Fruit fly (Drosophila melanogaster) whole organism, prepupa: ENCODE results near the gene Obp93a.

ENCODE experiments used
- CG11902 ChIP-seq: fragments of 200-800 bp; sonication (Bioruptor generic); optimal IDR thresholded peaks from 3 replicates; lab custom pipeline; 2016; ENCODE audit warnings: missing biosample characterization, missing genetic modification characterization
- CG3032 ChIP-seq: fragments of 200-800 bp; optimal IDR thresholded peaks from 2 replicates; lab custom pipeline; 2019; ENCODE audit warnings: missing biosample characterization, mild to moderate bottlenecking, missing genetic modification characterization, moderate library complexity
- CG4318 ChIP-seq: fragments of 200-800 bp; sonication (Bioruptor generic); optimal IDR thresholded peaks from 3 replicates; lab custom pipeline; 2017; ENCODE audit warnings: missing biosample characterization, mild to moderate bottlenecking, missing genetic modification characterization
- CG6276 ChIP-seq: fragments of 200-800 bp; sonication (Bioruptor generic); optimal IDR thresholded peaks from 2 replicates; lab custom pipeline; 2017; ENCODE audit warnings: missing biosample characterization, mild to moderate bottlenecking, missing genetic modification characterization
- CG6854 ChIP-seq: fragments of 200-800 bp; sonication (Bioruptor generic); optimal IDR thresholded peaks from 2 replicates; lab custom pipeline; 2017; ENCODE audit warnings: missing biosample characterization, mild to moderate bottlenecking, missing genetic modification characterization
- CG8632 ChIP-seq: fragments of 200-800 bp; sonication (Bioruptor generic); optimal IDR thresholded peaks from 3 replicates; lab custom pipeline; 2016; ENCODE audit warnings: missing biosample characterization, missing genetic modification characterization
- Hr38 ChIP-seq: sonication (Bioruptor generic); optimal IDR thresholded peaks from 2 replicates; lab custom pipeline; 2016; ENCODE audit warnings: missing biosample characterization, missing genetic modification characterization
- Hr39 ChIP-seq: fragments of 200-800 bp; sonication (Bioruptor generic); optimal IDR thresholded peaks from 2 replicates; lab custom pipeline; 2016; ENCODE audit warnings: missing biosample characterization, missing genetic modification characterization
- Smox ChIP-seq: fragments of 200-800 bp; sonication (Bioruptor generic); optimal IDR thresholded peaks from 3 replicates; lab custom pipeline; 2016; ENCODE audit warnings: missing biosample characterization, missing genetic modification characterization
- vri ChIP-seq: fragments of 200-800 bp; sonication (Bioruptor generic); optimal IDR thresholded peaks from 3 replicates; lab custom pipeline; 2016; ENCODE audit warnings: missing biosample characterization, mild to moderate bottlenecking, missing genetic modification characterization

DNA sequence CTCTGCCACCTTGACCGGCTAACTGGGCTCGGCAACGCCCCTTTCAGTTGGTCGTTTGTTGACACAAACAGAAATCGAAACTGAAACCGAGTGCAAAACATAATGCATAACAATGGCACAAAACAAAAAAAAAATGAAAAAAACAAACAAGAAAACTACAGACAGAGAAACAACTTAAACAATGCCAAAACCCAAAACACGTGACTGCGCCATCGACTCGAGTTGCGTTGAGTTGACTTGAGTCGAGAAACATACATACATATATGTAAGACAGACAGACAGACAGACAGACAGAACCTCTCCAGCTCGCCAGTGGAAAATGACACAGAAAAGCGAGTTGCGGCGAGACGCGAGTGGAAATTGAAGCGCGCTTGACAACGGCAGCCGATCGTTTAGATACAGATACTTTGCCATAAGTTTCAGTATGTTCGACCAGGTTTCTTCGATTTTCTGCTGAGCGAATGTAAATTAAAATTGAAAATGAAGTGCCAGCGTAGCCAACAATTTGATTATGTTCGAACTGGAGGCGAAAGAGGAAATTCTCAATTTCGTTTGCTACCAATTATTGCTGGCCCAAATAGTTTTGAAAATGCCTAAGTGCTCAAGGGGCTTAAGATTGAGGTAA lies 40.1 kb upstream of the Obp93a start:
- TF ChIP-seq CG6276 (GFP tag; lab: Kevin White, UChicago) (no peak), vri (GFP tag; lab: Kevin White, UChicago) (no peak), CG11902 (GFP tag; lab: Kevin White, UChicago) (no peak), Hr38 (GFP tag; lab: Kevin White, UChicago) (no peak), CG8632 (no peak), Hr39 (GFP tag; lab: Kevin White, UChicago) (no peak), CG4318 (GFP tag; lab: Kevin White, UChicago) (no peak), CG3032 (tag; lab: Kevin White, UChicago) (no peak), CG6854 (GFP tag; lab: Kevin White, UChicago) (no peak), Smox (GFP tag; lab: Kevin White, UChicago) (no peak)
